Worm (Caenorhabditis elegans): Measurements from ENCODE around the gene srw-124.

Gene srw-124

DNA sequence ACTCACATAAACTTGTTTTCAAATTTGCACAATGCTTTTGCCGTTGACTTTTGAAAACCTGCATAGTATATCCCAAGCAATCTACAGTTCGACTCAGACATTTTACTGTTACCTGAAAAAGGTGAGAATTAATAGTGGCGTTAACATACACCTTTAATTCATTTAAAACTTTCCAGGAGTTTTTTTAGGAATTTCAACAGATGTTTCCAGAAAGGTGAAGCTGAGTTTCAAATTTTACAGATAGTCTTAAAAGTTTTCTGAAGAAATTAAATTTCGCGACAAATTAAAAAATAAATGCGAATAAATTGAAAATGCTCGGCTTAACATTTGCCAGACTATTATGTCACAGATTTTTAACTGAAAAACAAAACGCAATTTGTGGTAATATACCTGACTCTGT, 23.3 kb downstream of the srw-124 start, which contains the start of gene srw-119:
Gene srw-119 (minus strand): TSS at position 101 of the 400 bp plus-strand sequence.
- no peak for TF ChIP-seq hlh-30 (tag; optimal IDR thresholded peaks at IDR 0.05; ENCODE audit: insufficient read depth)
- no peak for TF ChIP-seq ceh-32 (tag; optimal IDR thresholded peaks at IDR 0.05; ENCODE audit: poor library complexity)
- TF ChIP-seq spr-3 (GFP tag; optimal IDR thresholded peaks at IDR 0.05), result no peak
- TF ChIP-seq hmg-1.1 (GFP tag; IDR thresholded peaks at IDR 0.05), result no peak

DNA sequence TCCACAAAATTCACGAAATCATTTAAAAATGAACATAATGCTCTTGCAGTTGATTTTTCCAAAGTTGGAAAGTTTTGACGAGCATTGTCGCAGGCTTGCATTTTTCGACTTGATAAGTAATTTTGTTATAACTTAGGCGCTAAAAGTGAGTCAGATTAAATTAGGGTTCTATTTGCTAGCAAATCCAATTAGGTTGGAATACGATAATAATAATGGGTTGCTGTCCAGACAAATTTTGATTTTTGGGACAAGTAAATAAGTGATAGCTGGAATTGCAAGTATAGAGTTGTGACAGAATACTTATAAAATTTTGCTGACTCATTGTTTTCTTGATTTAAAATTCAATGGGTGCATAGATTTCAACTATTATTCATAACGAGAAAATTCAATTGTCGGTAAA, 29.6 kb downstream of the srw-124 start, which contains the start of gene srw-112:
Gene srw-112 (minus strand): TSS at position 101 of the 400 bp plus-strand sequence.
- TF ChIP-seq aha-1 (tag), result peak; percentile 19
- TF ChIP-seq nhr-42 (GFP tag; IDR thresholded peaks at IDR 0.05), result no peak

DNA sequence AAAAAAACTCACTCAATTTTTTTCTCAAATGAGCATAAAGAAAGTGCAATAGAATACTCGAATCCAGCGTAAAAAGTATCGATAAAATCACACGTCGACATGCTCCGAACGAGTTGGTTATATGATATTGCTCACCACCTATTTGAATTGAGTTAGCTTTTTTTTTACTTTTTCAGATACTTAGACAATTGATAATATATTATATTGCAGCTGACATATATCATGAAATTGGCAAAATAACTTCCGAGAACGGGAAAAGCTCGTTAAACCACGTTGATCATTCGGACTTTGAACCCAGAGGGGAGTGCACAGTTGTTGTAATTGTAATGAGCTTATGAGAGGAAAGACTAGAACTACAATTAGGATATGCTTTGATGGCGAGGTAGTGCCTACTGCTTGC, 34.1 kb downstream of the srw-124 start, which contains the start of gene srw-136:
Gene srw-136 (minus strand): TSS at position 101 of the 400 bp plus-strand sequence.
- no peak for TF ChIP-seq tag-97 (GFP tag; IDR thresholded peaks at IDR 0.05)
- TF ChIP-seq ceh-28 (tag; optimal IDR thresholded peaks at IDR 0.05), result no peak
- TF ChIP-seq lin-13 (GFP tag; optimal IDR thresholded peaks at IDR 0.05), result no peak
- no peak for TF ChIP-seq ztf-7 (tag; optimal IDR thresholded peaks at IDR 0.05)
- TF ChIP-seq unc-62 (GFP tag; optimal IDR thresholded peaks at IDR 0.05 in 1 of 2), result peak in 1 of 2 experiments; percentile 41
- no peak for TF ChIP-seq unc-62 (tag; optimal IDR thresholded peaks at IDR 0.05)

DNA sequence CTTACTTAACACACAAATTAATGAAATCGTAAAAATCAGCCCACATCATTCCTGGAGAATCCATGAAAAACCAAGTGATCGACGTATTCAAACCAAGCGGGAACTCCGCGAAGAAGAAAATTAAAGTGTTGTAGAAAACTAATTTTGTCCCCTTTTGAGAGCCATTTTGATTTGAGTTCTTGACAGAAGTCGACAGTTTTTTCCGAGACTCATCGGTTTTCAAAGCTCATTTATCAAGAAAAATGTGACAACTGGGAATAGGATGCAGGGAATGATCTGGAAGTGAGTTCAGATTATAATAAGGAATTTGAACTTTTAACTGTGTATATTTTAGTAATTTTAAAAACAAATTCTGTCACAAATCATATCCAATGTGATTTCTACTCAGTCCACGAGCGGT, 35.0 kb downstream of the srw-124 start, which contains the start of gene srw-135:
Gene srw-135 (minus strand): TSS at position 101 of the 400 bp plus-strand sequence.
- no peak for TF ChIP-seq R02D3.7 (tag; optimal IDR thresholded peaks at IDR 0.05)
- TF ChIP-seq nhr-41 (GFP tag; IDR thresholded peaks at IDR 0.05), result no peak
- no peak for TF ChIP-seq mxl-3 (GFP tag; optimal IDR thresholded peaks at IDR 0.05)
- no peak for TF ChIP-seq tag-97 (GFP tag; IDR thresholded peaks at IDR 0.05)
- TF ChIP-seq tra-1 (GFP tag; IDR thresholded peaks at IDR 0.05), result no peak
- no peak for TF ChIP-seq F49E8.2 (tag; optimal IDR thresholded peaks at IDR 0.05; ENCODE audit: borderline replicate concordance)
- no peak for TF ChIP-seq zip-11 (GFP tag; IDR thresholded peaks at IDR 0.05)
- no peak for TF ChIP-seq lim-7 (GFP tag; IDR thresholded peaks at IDR 0.05)
- peak; percentile 44 for TF ChIP-seq aha-1 (tag)
- TF ChIP-seq nhr-102 (tag; optimal IDR thresholded peaks at IDR 0.05), result no peak
- peak in 1 of 2 experiments; percentile 20 for TF ChIP-seq unc-62 (GFP tag; optimal IDR thresholded peaks at IDR 0.05 in 1 of 2)
- no peak for TF ChIP-seq unc-62 (tag; optimal IDR thresholded peaks at IDR 0.05)

DNA sequence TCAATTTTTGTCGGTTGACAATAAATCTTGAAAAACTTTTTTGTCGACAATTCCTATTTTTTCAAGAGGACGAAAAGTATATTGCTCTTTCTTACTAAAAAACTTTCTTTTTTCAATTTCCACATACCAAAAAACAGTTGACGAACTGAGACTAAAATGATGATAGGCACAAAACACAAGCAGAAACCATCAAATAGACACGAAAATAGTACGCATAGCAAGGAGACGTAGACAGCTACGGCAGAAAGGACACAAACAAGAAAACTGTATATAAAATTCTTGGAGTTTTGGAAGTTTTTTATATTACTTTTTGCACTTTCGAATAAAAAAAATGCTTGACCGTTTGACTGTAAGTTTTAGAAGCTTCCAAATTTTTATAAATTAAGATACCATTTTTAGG, 37.8 kb downstream of the srw-124 start, which contains the start of gene K12D9.1:
Gene K12D9.1 (plus strand): TSS at position 301 of the 400 bp plus-strand sequence.
- TF ChIP-seq nhr-28 (tag; optimal IDR thresholded peaks at IDR 0.05), result peak; percentile 39
- TF ChIP-seq ctbp-1 (GFP tag; IDR thresholded peaks at IDR 0.05), result no peak
- TF ChIP-seq fkh-10 (GFP tag; optimal IDR thresholded peaks at IDR 0.05), result no peak
- no peak for TF ChIP-seq arid-1 (GFP tag; conservative IDR thresholded peaks at IDR 0.05)

DNA sequence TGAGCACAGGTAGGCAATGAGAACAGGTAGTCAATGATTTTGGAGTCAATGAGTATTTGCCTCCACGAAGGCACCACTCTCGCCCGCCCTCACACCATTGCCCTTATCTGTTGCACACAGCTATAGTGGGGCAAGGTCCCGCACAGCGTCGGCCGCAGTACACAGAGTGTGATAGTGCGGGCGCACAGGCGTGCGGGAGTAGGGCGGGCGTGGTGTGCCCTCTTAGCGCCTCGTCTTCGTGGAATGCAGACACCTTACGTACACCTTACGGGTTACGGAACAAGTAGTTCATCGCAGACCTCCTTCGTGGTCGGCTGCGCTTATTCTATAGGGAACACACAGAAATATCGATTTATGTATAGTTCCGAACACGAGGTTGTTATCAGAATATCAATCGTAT, 41.5 kb downstream of the srw-124 start:
- TF ChIP-seq nhr-111 (GFP tag; optimal IDR thresholded peaks at IDR 0.05) (no peak), ceh-44 (GFP tag; IDR thresholded peaks at IDR 0.05) (0 out of 2 replicates have a peak, but pooled peaks have one; percentile 11), ceh-82 (tag; optimal IDR thresholded peaks at IDR 0.05) (no peak), php-3 (GFP tag; IDR thresholded peaks at IDR 0.05) (no peak), dmd-8 (GFP tag; IDR thresholded peaks at IDR 0.05) (0 out of 2 replicates have a peak, but pooled peaks have one; percentile 30), ces-1 (GFP tag; optimal IDR thresholded peaks at IDR 0.05) (no peak), set-16 (GFP tag; IDR thresholded peaks at IDR 0.05) (peak; percentile 54)

All from whole organism, L4 larva.